Worm (Caenorhabditis elegans) whole organism, early embryonic: ENCODE results near the gene hpr-17.

Experiments
- B0310.2 ChIP-seq: sonication (generic microtip); optimal IDR thresholded peaks from 2 replicates; lab custom pipeline; 2016; ENCODE audit warnings: mild to moderate bottlenecking, missing genetic modification characterization, missing compliant biosample characterization
- ama-1 ChIP-seq: fragments of 150-350 bp; optimal IDR thresholded peaks from 2 replicates; lab custom pipeline; 2014
- tra-4 ChIP-seq: sonication (generic microtip); optimal IDR thresholded peaks from 2 replicates; lab custom pipeline; 2017; ENCODE audit warnings: missing genetic modification characterization, missing compliant biosample characterization

DNA sequence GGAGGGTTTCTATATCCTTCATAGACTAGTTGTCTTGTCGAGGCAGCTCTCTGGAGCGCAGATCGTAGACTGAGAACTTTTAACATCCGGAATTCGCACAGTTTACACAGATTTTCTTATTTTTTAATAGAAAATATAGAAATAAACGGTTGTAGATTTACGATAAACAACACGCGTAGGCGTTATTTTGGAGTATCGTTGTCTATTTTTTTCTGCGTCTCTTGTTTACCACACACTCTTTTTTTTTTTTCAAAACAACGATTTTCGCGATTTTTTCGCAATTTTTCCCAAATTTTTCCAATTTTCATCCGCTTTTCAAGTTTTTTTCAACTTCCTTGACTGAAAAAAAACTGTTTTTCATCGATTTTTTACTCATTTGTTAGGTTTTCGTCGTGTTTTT lies 30.3 kb upstream of the hpr-17 start, which contains the start of gene mecr-1:
- no peak for TF ChIP-seq ama-1
- no peak for TF ChIP-seq tra-4 (tag; lab: Kevin White, UChicago)
- no peak for TF ChIP-seq B0310.2 (tag; lab: Kevin White, UChicago)
